Worm (Caenorhabditis elegans): ENCODE results near the gene ran-2.
A peak's percentile ranks its signal among the peaks of the same experiment; 100 is the strongest.

ran-2 gene

DNA sequence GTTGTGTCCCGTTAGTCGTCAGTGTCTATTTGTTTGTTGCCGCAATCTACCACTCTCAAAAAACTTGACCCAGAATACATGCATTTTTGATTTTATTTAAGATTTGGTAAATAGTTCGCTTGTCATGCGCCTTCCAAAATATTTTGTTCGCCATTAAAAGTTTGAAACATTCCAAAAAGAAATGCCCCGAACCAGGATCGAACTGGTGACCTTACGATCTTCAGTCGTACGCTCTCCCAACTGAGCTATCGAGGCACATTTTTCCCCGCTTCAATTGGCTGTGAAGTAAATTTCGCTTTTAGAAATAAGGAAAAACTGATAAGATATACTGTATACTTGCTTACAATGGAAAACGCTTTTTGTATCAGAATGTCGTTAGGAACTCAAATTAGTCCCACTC is 45.0 kb downstream of the ran-2 start (continued):
- TF ChIP-seq him-1 (tag; optimal IDR thresholded peaks at IDR 0.05) (no peak), snpc-1.3 (tag; optimal IDR thresholded peaks at IDR 0.05; ENCODE audit: insufficient read depth) (no peak), ztf-26 (tag; optimal IDR thresholded peaks at IDR 0.05) (peak; percentile 13), ztf-18 (tag; optimal IDR thresholded peaks at IDR 0.05) (peak; percentile 35), nfyb-1 (GFP tag; IDR thresholded peaks at IDR 0.05) (no peak), F33H1.4 (GFP tag; IDR thresholded peaks at IDR 0.05) (no peak), aptf-3 (GFP tag; IDR thresholded peaks at IDR 0.05) (0 out of 2 replicates have a peak, but pooled peaks have one; percentile 13), dpff-1 (tag; optimal IDR thresholded peaks at IDR 0.05) (no peak), snpc-3.4 (tag; optimal IDR thresholded peaks at IDR 0.05) (no peak), lsy-27 (tag; optimal IDR thresholded peaks at IDR 0.05; ENCODE audit: borderline replicate concordance, insufficient read depth) (no peak), Y53F4B.3 (GFP tag; IDR thresholded peaks at IDR 0.05) (no peak), madf-6 (GFP tag; IDR thresholded peaks at IDR 0.05) (peak; percentile 61; the same call in 1 of the 2 replicates), rpc-1 (optimal IDR thresholded peaks at IDR 0.05) (peak; percentile 60), rpc-1 (tag; optimal IDR thresholded peaks at IDR 0.05) (peak; percentile 68), let-526 (GFP tag; IDR thresholded peaks at IDR 0.05) (no peak), nhr-179 (tag; optimal IDR thresholded peaks at IDR 0.05) (no peak), B0019.2 (GFP tag; conservative IDR thresholded peaks at IDR 0.05) (no peak), somi-1 (GFP tag; optimal IDR thresholded peaks at IDR 0.05) (no peak), lin-26 (GFP tag; IDR thresholded peaks at IDR 0.05) (peak; percentile 66), D2030.7 (GFP tag; IDR thresholded peaks at IDR 0.05) (peak; percentile 17; the same call in 1 of the 2 replicates), ztf-3 (GFP tag; optimal IDR thresholded peaks at IDR 0.05) (no peak), gei-17 (GFP tag; optimal IDR thresholded peaks at IDR 0.05) (no peak), T07F8.4 (tag; optimal IDR thresholded peaks at IDR 0.05) (no peak), die-1 (tag; optimal IDR thresholded peaks at IDR 0.05) (peak; percentile 17), tbp1 (GFP tag; optimal IDR thresholded peaks at IDR 0.05) (peak; percentile 86), lsl-1 (GFP tag; optimal IDR thresholded peaks at IDR 0.05) (peak; percentile 7), C06A6.2 (GFP tag; conservative IDR thresholded peaks at IDR 0.05) (no peak)

- no peak for TF ChIP-seq sdz-38 (tag; optimal IDR thresholded peaks at IDR 0.05)
- TF ChIP-seq ceh-91 (GFP tag; IDR thresholded peaks at IDR 0.05) = no peak
- peak; percentile 33 for TF ChIP-seq ZK185.1 (tag; optimal IDR thresholded peaks at IDR 0.05; ENCODE audit: poor library complexity, severe bottlenecking)
- TF ChIP-seq fkh-3 (tag; optimal IDR thresholded peaks at IDR 0.05) = no peak
- no peak for TF ChIP-seq sea-2 (GFP tag; IDR thresholded peaks at IDR 0.05)
- TF ChIP-seq B0261.1 (tag; optimal IDR thresholded peaks at IDR 0.05) = peak; percentile 41
- peak; percentile 93 for TF ChIP-seq hmg-1.2 (GFP tag; IDR thresholded peaks at IDR 0.05)
- TF ChIP-seq madf-3 (GFP tag; IDR thresholded peaks at IDR 0.05) = no peak
- peak; percentile 38 for TF ChIP-seq nhr-80 (tag; optimal IDR thresholded peaks at IDR 0.05)
- TF ChIP-seq somi-1 (GFP tag; optimal IDR thresholded peaks at IDR 0.05) = no peak
- TF ChIP-seq nfya-1 (tag; optimal IDR thresholded peaks at IDR 0.05; ENCODE audit: borderline replicate concordance, insufficient read depth) = no peak
- TF ChIP-seq rpc-1 (optimal IDR thresholded peaks at IDR 0.05) = no peak
- no peak for TF ChIP-seq rpc-1 (tag; optimal IDR thresholded peaks at IDR 0.05)
- TF ChIP-seq ztf-3 (GFP tag; optimal IDR thresholded peaks at IDR 0.05) = no peak
- peak; percentile 59 for TF ChIP-seq attf-5 (GFP tag; optimal IDR thresholded peaks at IDR 0.05)
- TF ChIP-seq pha-4 (tag; optimal IDR thresholded peaks at IDR 0.05) = peak; percentile 14
- TF ChIP-seq lin-40 (tag; optimal IDR thresholded peaks at IDR 0.05) = peak; percentile 15
- no peak for TF ChIP-seq zfh-2 (GFP tag; conservative IDR thresholded peaks at IDR 0.05)
- TF ChIP-seq B0035.1 (tag; optimal IDR thresholded peaks at IDR 0.05) = no peak
- TF ChIP-seq ztf-28 (GFP tag; IDR thresholded peaks at IDR 0.05) = no peak
- peak; percentile 38 for TF ChIP-seq pbrm-1 (GFP tag; IDR thresholded peaks at IDR 0.05)
- no peak for TF ChIP-seq nhr-179 (tag; optimal IDR thresholded peaks at IDR 0.05)
- TF ChIP-seq nfya-2 (GFP tag; IDR thresholded peaks at IDR 0.05) = no peak
- no peak for TF ChIP-seq ceh-27 (GFP tag; optimal IDR thresholded peaks at IDR 0.05)
- no peak for TF ChIP-seq B0336.3 (GFP tag; IDR thresholded peaks at IDR 0.05)
Observed at ce11 chrIII:7978723-7979122, 45.4 kb downstream of the ran-2 start.
